Worm (Caenorhabditis elegans): ENCODE measurements around the gene F49E8.8.
"Not testable (repeated sequence)": the region's sequence is repeated elsewhere in the genome, so short reads cannot be mapped to it uniquely, and the experiment has no call there.

F49E8.8 gene

ce11 chrIV:7561614-7562142 lies 5.2 kb downstream of the F49E8.8 start, which contains the start of gene ima-3 (continued):
- TF ChIP-seq efl-3 (GFP tag; optimal IDR thresholded peaks at IDR 0.05) (no peak), lsy-2 (tag; optimal IDR thresholded peaks at IDR 0.05) (peak; percentile 8 to 86), blmp-1 (tag; optimal IDR thresholded peaks at IDR 0.05) (peak; percentile 69), ceh-8 (GFP tag; optimal IDR thresholded peaks at IDR 0.05) (no peak), sptf-1 (tag; optimal IDR thresholded peaks at IDR 0.05) (no peak), nhr-71 (tag; optimal IDR thresholded peaks at IDR 0.05) (no peak), mab-9 (GFP tag; IDR thresholded peaks at IDR 0.05) (no peak), C16A3.4 (tag; optimal IDR thresholded peaks at IDR 0.05) (peak; percentile 87), pqm-1 (tag; optimal IDR thresholded peaks at IDR 0.05) (no peak), hlh-4 (tag; optimal IDR thresholded peaks at IDR 0.05) (no peak), C34B4.2 (tag; optimal IDR thresholded peaks at IDR 0.05) (no peak), grh-1 (GFP tag; IDR thresholded peaks at IDR 0.05) (no peak), nhr-85 (tag) (no peak), nhr-20 (tag; optimal IDR thresholded peaks at IDR 0.05) (no peak), irx-1 (tag; optimal IDR thresholded peaks at IDR 0.05) (no peak), unc-62 (GFP tag; optimal IDR thresholded peaks at IDR 0.05) (no peak), nhr-19 (GFP tag; conservative IDR thresholded peaks at IDR 0.05) (no peak), lin-13 (GFP tag; optimal IDR thresholded peaks at IDR 0.05) (no peak), swsn-7 (tag; optimal IDR thresholded peaks at IDR 0.05) (no peak), hpl-2 (GFP tag; optimal IDR thresholded peaks at IDR 0.05) (no peak), egl-13 (tag; optimal IDR thresholded peaks at IDR 0.05) (no peak), aha-1 (tag; optimal IDR thresholded peaks at IDR 0.05) (no peak), fkh-8 (tag; optimal IDR thresholded peaks at IDR 0.05) (no peak), rnt-1 (tag; optimal IDR thresholded peaks at IDR 0.05) (peak; percentile 41), tbx-2 (tag; optimal IDR thresholded peaks at IDR 0.05) (peak; percentile 5), alr-1 (tag; optimal IDR thresholded peaks at IDR 0.05; ENCODE audit: borderline replicate concordance) (no peak), vab-15 (tag; optimal IDR thresholded peaks at IDR 0.05) (no peak), mep-1 (tag; optimal IDR thresholded peaks at IDR 0.05) (peak; percentile 28), ztf-4 (tag; optimal IDR thresholded peaks at IDR 0.05) (no peak), fos-1 (tag; optimal IDR thresholded peaks at IDR 0.05) (no peak), mef-2 (tag; optimal IDR thresholded peaks at IDR 0.05) (no peak), nhr-47 (tag; optimal IDR thresholded peaks at IDR 0.05) (peak; percentile 14), ces-1 (GFP tag; optimal IDR thresholded peaks at IDR 0.05) (no peak), fkh-10 (GFP tag; optimal IDR thresholded peaks at IDR 0.05) (no peak), nhr-76 (tag; optimal IDR thresholded peaks at IDR 0.05) (no peak), skn-1 (tag; optimal IDR thresholded peaks at IDR 0.05) (peak; percentile 22), xbp-1 (tag; optimal IDR thresholded peaks at IDR 0.05) (no peak), nhr-84 (tag; optimal IDR thresholded peaks at IDR 0.05) (no peak), efl-1 (optimal IDR thresholded peaks at IDR 0.05) (peak; percentile 40 to 63), efl-1 (GFP tag; optimal IDR thresholded peaks at IDR 0.05 in 1 of 2) (peak in 1 of 2 experiments; percentile 33), pag-3 (tag; optimal IDR thresholded peaks at IDR 0.05; ENCODE audit: borderline replicate concordance, insufficient read depth) (no peak), sup-37 (GFP tag; optimal IDR thresholded peaks at IDR 0.05) (no peak), snpc-4 (tag; optimal IDR thresholded peaks at IDR 0.05) (peak; percentile 2), F16B12.6 (tag; optimal IDR thresholded peaks at IDR 0.05) (peak; percentile 13)

ce11 chrIV:7563850-7564249 lies 7.4 kb downstream of the F49E8.8 start, which contains the start of gene F32E10.9:
TSS of gene F32E10.9 (minus strand) at chrIV:7563950.
- not testable (repeated sequence) for TF ChIP-seq nhr-12 (tag; optimal IDR thresholded peaks at IDR 0.05); mep-1 (tag; optimal IDR thresholded peaks at IDR 0.05); efl-1 (optimal IDR thresholded peaks at IDR 0.05); efl-1 (GFP tag; optimal IDR thresholded peaks at IDR 0.05 in 1 of 2)

All from whole organism, L1 larva.